Worm (Caenorhabditis elegans) whole organism, late embryonic: ENCODE data around the gene sdz-13.

Source experiments
- ceh-31 ChIP-seq: sonication (generic microtip); optimal IDR thresholded peaks from 2 replicates; lab custom pipeline; 2016; ENCODE audit warnings: missing genetic modification characterization, missing compliant biosample characterization
- fkh-10 ChIP-seq: fragments of 150-350 bp; optimal IDR thresholded peaks from 2 replicates; lab custom pipeline; 2014; ENCODE audit warnings: missing biosample characterization, missing genetic modification reagents, missing genetic modification characterization
- hlh-13 ChIP-seq: fragments of 200-800 bp; sonication (Bioruptor generic); optimal IDR thresholded peaks from 2 replicates; lab custom pipeline; 2018; ENCODE audit warnings: mild to moderate bottlenecking, missing genetic modification characterization, missing compliant biosample characterization
- lin-11 ChIP-seq: fragments of 200-800 bp; sonication (Bioruptor generic); optimal IDR thresholded peaks from 2 replicates; lab custom pipeline; 2018; ENCODE audit warnings: mild to moderate bottlenecking, missing genetic modification characterization, missing compliant biosample characterization
- nfya-1 ChIP-seq: sonication (generic microtip); optimal IDR thresholded peaks from 2 replicates; lab custom pipeline; 2017; ENCODE audit warnings: missing genetic modification characterization, mild to moderate bottlenecking, missing compliant biosample characterization, antibody characterized with exemption, moderate library complexity
- nhr-11 ChIP-seq: fragments of 150-350 bp; optimal IDR thresholded peaks from 2 replicates; lab custom pipeline; 2014; ENCODE audit warnings: missing biosample characterization, missing genetic modification characterization
- ref-2 ChIP-seq: sonication (generic microtip); optimal IDR thresholded peaks from 2 replicates; lab custom pipeline; 2016; ENCODE audit warnings: missing genetic modification characterization, missing compliant biosample characterization
- unc-86 ChIP-seq: sonication (generic microtip); optimal IDR thresholded peaks from 2 replicates; lab custom pipeline; 2016; ENCODE audit warnings: missing genetic modification characterization, missing compliant biosample characterization

ce11 chrIV:10864031-10864430, 15.4 kb downstream of the sdz-13 start, which contains the start of gene nish-1:
- TF ChIP-seq hlh-13 (no peak), ceh-31 (tag; lab: Kevin White, UChicago) (no peak), nfya-1 (no peak), fkh-10 (no peak), lin-11 (tag; lab: Kevin White, UChicago) (no peak), unc-86 (tag; lab: Kevin White, UChicago) (no peak), ref-2 (tag; lab: Kevin White, UChicago) (no peak), nhr-11 (no peak)
